Worm (Caenorhabditis elegans): ENCODE results near the gene clec-214.

DNA sequence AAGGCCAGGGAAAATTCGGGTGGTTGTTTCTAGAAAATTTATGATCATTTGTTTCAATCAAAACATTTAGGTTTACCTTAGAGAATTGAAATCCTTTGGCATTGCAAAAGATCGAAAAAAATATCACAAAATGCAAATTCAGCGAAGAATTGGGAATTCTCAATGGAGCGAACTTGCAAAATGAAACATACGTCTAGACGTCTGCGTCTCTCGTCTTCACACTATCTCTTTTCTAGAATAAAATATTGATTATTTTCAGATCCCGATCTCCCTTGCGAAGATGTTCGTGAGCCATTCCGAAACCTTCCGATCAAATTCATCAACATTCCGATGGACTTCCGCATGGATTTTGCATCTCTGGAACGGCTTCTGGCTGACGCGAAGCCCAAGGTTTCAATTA lies 29.8 kb upstream of the clec-214 start, which contains the start of gene ets-6:
- no peak for TF ChIP-seq mdl-1 (tag; optimal IDR thresholded peaks at IDR 0.05)
- TF ChIP-seq unc-62 (GFP tag; optimal IDR thresholded peaks at IDR 0.05), result no peak
- no peak for TF ChIP-seq fos-1 (tag; optimal IDR thresholded peaks at IDR 0.05)
- TF ChIP-seq nhr-11 (tag; optimal IDR thresholded peaks at IDR 0.05), result no peak

All from whole organism, L3 larva.